Worm (Caenorhabditis elegans): ENCODE results near the gene T12A7.10.

The T12A7.10 gene

DNA sequence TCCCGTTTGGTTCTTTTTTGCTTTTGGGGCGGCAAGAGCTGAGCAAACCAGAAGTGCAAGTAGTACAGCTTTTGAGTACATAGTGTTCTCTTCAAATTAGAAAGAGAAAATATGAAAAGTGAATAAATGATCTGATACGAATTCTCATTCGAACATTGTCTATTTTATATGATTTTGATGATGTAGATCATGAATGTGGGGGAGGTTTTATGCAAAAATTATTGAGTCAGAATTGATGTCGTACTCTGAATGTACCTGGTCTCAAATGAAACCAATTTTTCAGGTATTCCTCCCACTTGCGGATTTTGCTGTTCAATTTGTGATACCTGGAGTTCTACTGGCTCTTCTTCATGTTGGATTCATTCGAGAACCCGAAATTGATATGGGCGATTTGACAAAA is 14.7 kb downstream of the T12A7.10 start, which contains the start of gene K01A6.4:
Gene K01A6.4, minus strand, starts transcription at position 101 of the 400 bp plus-strand sequence.
- TF ChIP-seq unc-130 (GFP tag; optimal IDR thresholded peaks at IDR 0.05) (no peak), madf-10 (tag; optimal IDR thresholded peaks at IDR 0.05) (no peak), sea-2 (GFP tag; IDR thresholded peaks at IDR 0.05) (no peak), tbp1 (GFP tag; optimal IDR thresholded peaks at IDR 0.05) (no peak), ekl-4 (GFP tag; IDR thresholded peaks at IDR 0.05) (no peak), bed-1 (GFP tag; IDR thresholded peaks at IDR 0.05) (no peak), F57A8.1 (GFP tag; optimal IDR thresholded peaks at IDR 0.05) (no peak), let-607 (tag; optimal IDR thresholded peaks at IDR 0.05) (no peak), F52B5.7 (tag; optimal IDR thresholded peaks at IDR 0.05) (no peak), attf-3 (GFP tag; conservative IDR thresholded peaks at IDR 0.05) (no peak), repo-1 (tag; optimal IDR thresholded peaks at IDR 0.05) (no peak), atf-7 (tag; optimal IDR thresholded peaks at IDR 0.05) (no peak), lin-40 (tag; optimal IDR thresholded peaks at IDR 0.05) (no peak), F55B11.4 (tag; optimal IDR thresholded peaks at IDR 0.05; ENCODE audit: borderline replicate concordance, insufficient read depth) (no peak), B0336.3 (GFP tag; IDR thresholded peaks at IDR 0.05) (no peak), die-1 (tag; optimal IDR thresholded peaks at IDR 0.05) (no peak), F37B4.10 (GFP tag; IDR thresholded peaks at IDR 0.05) (no peak), nfya-1 (tag; optimal IDR thresholded peaks at IDR 0.05; ENCODE audit: borderline replicate concordance, insufficient read depth) (no peak), hmg-1.2 (GFP tag; IDR thresholded peaks at IDR 0.05) (no peak)

- TF ChIP-seq zim-3 (tag; optimal IDR thresholded peaks at IDR 0.05) (no peak), F52B5.7 (tag; optimal IDR thresholded peaks at IDR 0.05) (no peak), ceh-100 (GFP tag; IDR thresholded peaks at IDR 0.05) (no peak), snpc-1.3 (tag; optimal IDR thresholded peaks at IDR 0.05; ENCODE audit: insufficient read depth) (no peak), lin-35 (GFP tag; optimal IDR thresholded peaks at IDR 0.05) (no peak), Y79H2A.3 (GFP tag; conservative IDR thresholded peaks at IDR 0.05) (no peak), Y53G8AR.9 (GFP tag; conservative IDR thresholded peaks at IDR 0.05) (no peak), ekl-4 (GFP tag; IDR thresholded peaks at IDR 0.05) (no peak), ama-1 (optimal IDR thresholded peaks at IDR 0.05) (no peak), ama-1 (GFP tag; optimal IDR thresholded peaks at IDR 0.05) (no peak), ets-4 (GFP tag; optimal IDR thresholded peaks at IDR 0.05) (no peak), nfya-1 (tag; optimal IDR thresholded peaks at IDR 0.05; ENCODE audit: borderline replicate concordance, insufficient read depth) (no peak), ceh-91 (GFP tag; IDR thresholded peaks at IDR 0.05) (no peak), Y67H2A.10 (GFP tag; conservative IDR thresholded peaks at IDR 0.05) (no peak), rpc-1 (optimal IDR thresholded peaks at IDR 0.05) (no peak), rpc-1 (tag; optimal IDR thresholded peaks at IDR 0.05) (no peak), let-526 (GFP tag; IDR thresholded peaks at IDR 0.05) (no peak), aptf-3 (GFP tag; IDR thresholded peaks at IDR 0.05) (no peak), repo-1 (tag; optimal IDR thresholded peaks at IDR 0.05) (no peak), xnd-1 (tag; optimal IDR thresholded peaks at IDR 0.05) (no peak), ceh-40 (GFP tag; IDR thresholded peaks at IDR 0.05) (no peak)
Observed at ce11 chrIV:11738092-11738617, 16.7 kb downstream of the T12A7.10 start, which contains the start of gene K01A6.7. TSS of gene K01A6.7 (minus strand) at chrIV:11738567.

- TF ChIP-seq nfya-1 (tag; optimal IDR thresholded peaks at IDR 0.05; ENCODE audit: borderline replicate concordance, insufficient read depth) (no peak), ztf-6 (GFP tag; IDR thresholded peaks at IDR 0.05) (no peak), dpff-1 (tag; optimal IDR thresholded peaks at IDR 0.05) (no peak), sea-2 (GFP tag; IDR thresholded peaks at IDR 0.05) (no peak), aptf-2 (GFP tag; conservative IDR thresholded peaks at IDR 0.05) (no peak), hlh-12 (tag; optimal IDR thresholded peaks at IDR 0.05) (no peak), zfh-2 (GFP tag; conservative IDR thresholded peaks at IDR 0.05) (no peak), lin-40 (tag; optimal IDR thresholded peaks at IDR 0.05) (no peak), nhr-80 (tag; optimal IDR thresholded peaks at IDR 0.05) (no peak), sdz-38 (tag; optimal IDR thresholded peaks at IDR 0.05) (no peak), nhr-179 (tag; optimal IDR thresholded peaks at IDR 0.05) (no peak), ceh-100 (GFP tag; IDR thresholded peaks at IDR 0.05) (no peak), let-607 (tag; optimal IDR thresholded peaks at IDR 0.05) (no peak), madf-10 (tag; optimal IDR thresholded peaks at IDR 0.05) (no peak), xnd-1 (tag; optimal IDR thresholded peaks at IDR 0.05) (no peak), dpl-1 (GFP tag; optimal IDR thresholded peaks at IDR 0.05) (no peak), ztf-18 (tag; optimal IDR thresholded peaks at IDR 0.05) (no peak), ceh-91 (GFP tag; IDR thresholded peaks at IDR 0.05) (no peak), sptf-2 (GFP tag; optimal IDR thresholded peaks at IDR 0.05) (no peak)
Observed at ce11 chrIV:11737269-11737668, 17.6 kb downstream of the T12A7.10 start, which contains the start of gene K01A6.8. TSS of gene K01A6.8 (minus strand) at chrIV:11737369.
